Worm (Caenorhabditis elegans): ENCODE results near the gene F38A1.11.

- TF ChIP-seq nhr-12 (tag; optimal IDR thresholded peaks at IDR 0.05) (no peak), fkh-2 (tag; optimal IDR thresholded peaks at IDR 0.05) (no peak), lin-39 (tag; optimal IDR thresholded peaks at IDR 0.05) (no peak), ceh-16 (tag; optimal IDR thresholded peaks at IDR 0.05) (no peak), daf-12 (tag; optimal IDR thresholded peaks at IDR 0.05) (no peak)
Observed at ce11 chrIV:1232419-1233145, 14.6 kb upstream of the F38A1.11 start.

Measured in whole organism, L3 larva.